Fruit fly (Drosophila melanogaster) whole organism, wandering third instar larva: Measurements from ENCODE around the gene CG46468.

Source experiments
- Abd-B ChIP-seq: fragments of >200 bp; optimal IDR thresholded peaks from 2 replicates; lab custom pipeline; 2017; ENCODE audit warnings: missing biosample characterization, missing genetic modification characterization
- CG9705 ChIP-seq: fragments of 200-800 bp; sonication (Bioruptor generic); optimal IDR thresholded peaks from 2 replicates; lab custom pipeline; 2018; ENCODE audit warnings: missing biosample characterization, mild to moderate bottlenecking, missing genetic modification characterization
- CrebA ChIP-seq: fragments of 200-800 bp; sonication (Bioruptor generic); optimal IDR thresholded peaks from 2 replicates; lab custom pipeline; 2016; ENCODE audit warnings: missing biosample characterization, mild to moderate bottlenecking, missing genetic modification characterization, borderline replicate concordance
- Dif ChIP-seq: fragments of 200-275, 200-300 bp; sonication (Bioruptor generic); optimal IDR thresholded peaks from 2 replicates; lab custom pipeline; 2018; ENCODE audit warnings: missing biosample characterization, missing genetic modification characterization; ENCODE audit not compliant: partially characterized antibody
- GATAd ChIP-seq: sonication (Bioruptor generic); optimal IDR thresholded peaks from 2 replicates; lab custom pipeline; 2016; ENCODE audit warnings: missing biosample characterization, missing genetic modification characterization
- HLH106 ChIP-seq: fragments of 200-800 bp; optimal IDR thresholded peaks from 3 replicates; lab custom pipeline; 2019; ENCODE audit warnings: missing biosample characterization, mild to moderate bottlenecking, missing genetic modification characterization, moderate library complexity
- Hnf4 ChIP-seq: fragments of 200-800 bp; sonication (Bioruptor generic); optimal IDR thresholded peaks from 2 replicates; lab custom pipeline; 2016; ENCODE audit warnings: missing biosample characterization, mild to moderate bottlenecking, missing genetic modification characterization
- Hr83 ChIP-seq: fragments of 200-300 bp; sonication (Bioruptor generic); optimal IDR thresholded peaks from 2 replicates; lab custom pipeline; 2016; ENCODE audit warnings: missing biosample characterization, mild to moderate bottlenecking, missing genetic modification characterization, moderate library complexity; ENCODE audit not compliant: poor library complexity, severe bottlenecking
- Jra ChIP-seq: sonication (Bioruptor generic); optimal IDR thresholded peaks from 2 replicates; lab custom pipeline; 2016; ENCODE audit warnings: missing biosample characterization, missing genetic modification characterization
- Mio ChIP-seq: sonication (Bioruptor generic); optimal IDR thresholded peaks from 2 replicates; lab custom pipeline; 2016; ENCODE audit warnings: missing biosample characterization, missing genetic modification characterization
- Myc ChIP-seq: fragments of >200 bp; optimal IDR thresholded peaks from 2 replicates; lab custom pipeline; 2017
- N ChIP-seq: fragments of >200 bp; optimal IDR thresholded peaks from 2 replicates; lab custom pipeline; 2018; ENCODE audit warnings: missing biosample characterization, missing external identifiers, missing genetic modification characterization
- OdsH ChIP-seq: fragments of 200-800 bp; sonication (Bioruptor generic); optimal IDR thresholded peaks from 2 replicates; lab custom pipeline; 2016; ENCODE audit warnings: missing biosample characterization, mild to moderate bottlenecking, missing genetic modification characterization
- Rel ChIP-seq, 2 experiments: fragments of 200-800 bp; sonication (Bioruptor generic) in 1 of 2; optimal IDR thresholded peaks; 2 replicates in 1 of 2; 3 replicates in 1 of 2; lab custom pipeline; 2016 to 2019; ENCODE audit warnings: mild to moderate bottlenecking in 2 of 2, missing biosample characterization in 2 of 2, missing genetic modification characterization in 2 of 2, moderate library complexity in 1 of 2
- Sp1 ChIP-seq: fragments of 200-800 bp; sonication (Bioruptor generic); optimal IDR thresholded peaks from 3 replicates; lab custom pipeline; 2019; ENCODE audit warnings: missing biosample characterization, mild to moderate bottlenecking, missing genetic modification characterization, moderate library complexity
- Vsx2 ChIP-seq: fragments of 200-300, 225-300 bp; sonication (Bioruptor generic); optimal IDR thresholded peaks from 2 replicates; lab custom pipeline; 2018; ENCODE audit warnings: missing biosample characterization, missing genetic modification characterization; ENCODE audit not compliant: partially characterized antibody
- br ChIP-seq: fragments of 200-800 bp; sonication (Bioruptor generic); optimal IDR thresholded peaks from 2 replicates; lab custom pipeline; 2016; ENCODE audit warnings: missing biosample characterization, missing genetic modification characterization
- dmrt93B ChIP-seq: fragments of 200-800 bp; sonication (Bioruptor generic); optimal IDR thresholded peaks from 2 replicates; lab custom pipeline; 2018; ENCODE audit warnings: missing biosample characterization, mild to moderate bottlenecking, missing genetic modification characterization
- dsf ChIP-seq: sonication (Bioruptor generic); optimal IDR thresholded peaks from 2 replicates; lab custom pipeline; 2016; ENCODE audit warnings: missing biosample characterization, missing genetic modification characterization, borderline replicate concordance
- ey ChIP-seq: fragments of 200-800 bp; sonication (Bioruptor generic); optimal IDR thresholded peaks from 2 replicates; lab custom pipeline; 2016; ENCODE audit warnings: missing biosample characterization, missing genetic modification characterization
- foxo ChIP-seq, 2 experiments: fragments of 200-800 bp; sonication (Bioruptor generic); optimal IDR thresholded peaks; 2 replicates in 1 of 2; 3 replicates in 1 of 2; lab custom pipeline; 2016 to 2017; ENCODE audit warnings: missing biosample characterization in 2 of 2, missing genetic modification characterization in 2 of 2
- h ChIP-seq: fragments of 200-800 bp; sonication (Bioruptor generic); optimal IDR thresholded peaks from 3 replicates; lab custom pipeline; 2016; ENCODE audit warnings: missing biosample characterization, mild to moderate bottlenecking, missing genetic modification characterization
- jim ChIP-seq: fragments of 175-275, 200-325 bp; sonication (Bioruptor generic); optimal IDR thresholded peaks from 2 replicates; lab custom pipeline; 2016; ENCODE audit warnings: missing biosample characterization, mild to moderate bottlenecking, missing genetic modification characterization
- lola ChIP-seq: fragments of >200 bp; optimal IDR thresholded peaks from 2 replicates; lab custom pipeline; 2017; ENCODE audit warnings: missing biosample characterization, missing genetic modification characterization
- pan ChIP-seq: fragments of >200 bp; optimal IDR thresholded peaks from 2 replicates; lab custom pipeline; 2017
- rgr ChIP-seq: fragments of 200-800 bp; sonication (Bioruptor generic); optimal IDR thresholded peaks from 3 replicates; lab custom pipeline; 2016; ENCODE audit warnings: missing biosample characterization, mild to moderate bottlenecking, missing genetic modification characterization
- sage ChIP-seq: fragments of 200-800 bp; sonication (Bioruptor generic); optimal IDR thresholded peaks from 2 replicates; lab custom pipeline; 2016; ENCODE audit warnings: missing biosample characterization, mild to moderate bottlenecking, missing genetic modification characterization
- usp ChIP-seq: fragments of >200 bp; optimal IDR thresholded peaks from 2 replicates; lab custom pipeline; 2017; ENCODE audit warnings: missing biosample characterization, missing genetic modification characterization
- woc ChIP-seq: sonication (Bioruptor generic); optimal IDR thresholded peaks from 2 replicates; lab custom pipeline; 2016; ENCODE audit warnings: missing biosample characterization, mild to moderate bottlenecking, missing genetic modification characterization

The CG46468 gene

DNA sequence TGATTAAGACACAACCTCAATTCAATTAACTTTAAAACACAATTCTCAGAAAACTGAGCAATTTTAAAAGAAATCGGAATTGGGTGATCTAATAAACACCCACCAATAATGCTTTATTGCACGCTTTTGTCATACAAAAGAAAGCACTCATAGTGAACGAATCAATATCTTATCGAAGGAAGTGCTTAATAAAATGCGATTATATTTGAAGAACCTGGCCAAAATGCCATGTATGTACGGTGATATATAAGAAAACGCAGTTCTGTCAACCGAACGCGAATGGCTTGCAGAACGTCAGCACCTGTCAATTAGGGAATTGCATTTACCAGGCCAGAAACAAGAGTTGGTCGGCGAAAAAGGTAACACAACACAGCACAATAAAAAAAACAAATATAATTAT is 51.5 kb downstream of the CG46468 start:
- TF ChIP-seq lola (GFP tag; lab: Kevin White, UChicago) = no peak
- no peak for TF ChIP-seq OdsH (GFP tag; lab: Kevin White, UChicago)
- TF ChIP-seq N (GFP tag; lab: Kevin White, UChicago) = no peak
- no peak for TF ChIP-seq Abd-B
- no peak for TF ChIP-seq GATAd (GFP tag; lab: Kevin White, UChicago)
- peak; percentile 9 for TF ChIP-seq h (GFP tag; lab: Kevin White, UChicago)
- no peak for TF ChIP-seq foxo (GFP tag; optimal IDR thresholded peaks at IDR 0.05; lab: Kevin White, UChicago)
- no peak for TF ChIP-seq Vsx2
- TF ChIP-seq Sp1 (GFP tag; lab: Kevin White, UChicago) = peak; percentile 14
- no peak for TF ChIP-seq woc
- TF ChIP-seq rgr = peak; percentile 8
- no peak for TF ChIP-seq Rel (GFP tag; optimal IDR thresholded peaks at IDR 0.05; lab: Kevin White, UChicago)
- peak; percentile 50 for TF ChIP-seq Rel (tag; optimal IDR thresholded peaks at IDR 0.05; lab: Kevin White, UChicago)

dm6 chr2L:9512401-9513198 is 52.6 kb downstream of the CG46468 start:
- no peak for TF ChIP-seq lola (GFP tag; lab: Kevin White, UChicago)
- TF ChIP-seq usp (GFP tag; lab: Kevin White, UChicago) = no peak
- TF ChIP-seq Hnf4 (GFP tag; lab: Kevin White, UChicago) = no peak
- no peak for TF ChIP-seq Rel (GFP tag; optimal IDR thresholded peaks at IDR 0.05; lab: Kevin White, UChicago)
- TF ChIP-seq Rel (tag; optimal IDR thresholded peaks at IDR 0.05; lab: Kevin White, UChicago) = no peak
- TF ChIP-seq woc = no peak

DNA sequence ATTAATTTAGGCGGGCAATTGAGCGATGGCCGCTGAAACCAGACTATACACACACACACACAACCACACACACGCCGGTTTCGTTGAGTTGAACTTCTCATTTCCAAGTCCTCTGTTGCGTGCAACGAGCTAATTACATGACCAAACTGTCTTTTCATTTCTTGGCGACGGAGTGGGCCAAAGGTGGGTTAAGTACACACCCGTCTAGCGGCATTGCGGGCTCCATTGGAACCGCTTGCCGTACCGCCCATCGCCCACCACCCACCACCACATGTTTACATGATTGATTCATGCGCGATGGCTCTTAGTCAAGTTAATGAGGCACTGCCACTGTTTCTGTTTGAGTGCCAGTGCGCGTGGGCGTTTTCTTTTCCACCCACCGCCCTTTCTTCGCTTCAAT is 54.8 kb downstream of the CG46468 start:
- TF ChIP-seq GATAd (GFP tag; lab: Kevin White, UChicago) (no peak), jim (GFP tag; lab: Kevin White, UChicago) (no peak), lola (GFP tag; lab: Kevin White, UChicago) (no peak), dsf (no peak), Myc (lab: Kevin White, UChicago) (no peak), Sp1 (GFP tag; lab: Kevin White, UChicago) (no peak), Mio (no peak), CG9705 (GFP tag; lab: Kevin White, UChicago) (no peak), ey (no peak), CrebA (GFP tag; lab: Kevin White, UChicago) (no peak), pan (lab: Kevin White, UChicago) (no peak), rgr (no peak), usp (GFP tag; lab: Kevin White, UChicago) (no peak), Vsx2 (no peak), sage (GFP tag; lab: Kevin White, UChicago) (no peak)
- TF ChIP-seq, all 38 proteins: peak for 0

DNA sequence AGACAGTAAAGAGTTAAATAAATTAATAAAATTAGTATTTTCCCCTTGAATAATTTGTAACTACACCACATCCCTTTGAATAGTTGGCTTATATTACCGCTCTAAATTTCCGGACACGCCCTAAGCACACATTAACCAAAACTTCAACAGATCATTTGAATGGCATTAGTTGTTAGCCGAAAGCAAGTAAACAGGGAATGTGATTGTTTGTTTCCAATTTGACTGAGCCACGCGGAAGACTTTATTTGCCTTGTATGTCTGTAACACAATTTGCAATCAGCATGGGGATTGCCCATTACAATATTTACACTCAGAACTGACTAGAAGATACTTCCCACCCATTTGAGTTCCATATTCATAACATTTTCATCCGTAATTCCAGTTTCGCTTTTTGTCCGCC is 55.6 kb downstream of the CG46468 start:
- TF ChIP-seq sage (GFP tag; lab: Kevin White, UChicago) = no peak
- TF ChIP-seq rgr = no peak
- TF ChIP-seq woc = no peak
- TF ChIP-seq foxo (GFP tag; optimal IDR thresholded peaks at IDR 0.05; lab: Kevin White, UChicago) = no peak
- TF ChIP-seq Sp1 (GFP tag; lab: Kevin White, UChicago) = no peak
- no peak for TF ChIP-seq dmrt93B (GFP tag; lab: Kevin White, UChicago)
- no peak for TF ChIP-seq OdsH (GFP tag; lab: Kevin White, UChicago)
- no peak for TF ChIP-seq Jra (GFP tag; lab: Kevin White, UChicago)
- no peak for TF ChIP-seq dsf
- no peak for TF ChIP-seq ey
- TF ChIP-seq Abd-B = no peak
- no peak for TF ChIP-seq HLH106 (tag; lab: Kevin White, UChicago)
- no peak for TF ChIP-seq Vsx2
- TF ChIP-seq, all 38 proteins: peak for 0

dm6 chr2L:9508547-9509197 is 56.6 kb downstream of the CG46468 start:
- TF ChIP-seq Dif (GFP tag; lab: Kevin White, UChicago) = peak; percentile 15
- TF ChIP-seq Hr83 = peak; percentile 7
- peak; percentile 60 for TF ChIP-seq Vsx2
- TF ChIP-seq br = no peak
- TF ChIP-seq, all 38 proteins: peak for 3
